Fruit fly (Drosophila melanogaster) whole organism, embryonic: ENCODE data around the gene dpr3.

Experiments used
- Atf6 ChIP-seq: fragments of 200-800 bp; sonication (Bioruptor generic); IDR thresholded peaks from 2 replicates; pipeline ENCODE4 v1.3.6; 2022; ENCODE audit warnings: missing biosample characterization, missing genetic modification characterization
- CG10321 ChIP-seq: fragments of 200-800 bp; sonication (Bioruptor generic); IDR thresholded peaks from 2 replicates; pipeline ENCODE4 v1.3.6; 2022; ENCODE audit warnings: missing biosample characterization, missing genetic modification characterization
- CG11085 ChIP-seq: fragments of 200-800 bp; sonication (Bioruptor generic); IDR thresholded peaks from 2 replicates; pipeline ENCODE4 v1.3.6; 2022; ENCODE audit warnings: missing biosample characterization, missing genetic modification characterization
- CG11093 ChIP-seq: fragments of 200-800 bp; sonication (Bioruptor generic); IDR thresholded peaks from 3 replicates; pipeline ENCODE4 v1.3.6; 2022; ENCODE audit warnings: missing biosample characterization, missing genetic modification characterization
- CG11247 ChIP-seq: fragments of 200-800 bp; sonication (Bioruptor generic); IDR thresholded peaks from 2 replicates; pipeline ENCODE4 v1.3.6; 2022; ENCODE audit warnings: missing biosample characterization, missing genetic modification characterization
- CG14441 ChIP-seq: fragments of 200-800 bp; sonication (Bioruptor generic); IDR thresholded peaks from 2 replicates; pipeline ENCODE4 v1.3.6; 2022; ENCODE audit warnings: missing biosample characterization, missing genetic modification characterization
- CG15011 ChIP-seq: fragments of 200-800 bp; sonication (Bioruptor generic); optimal IDR thresholded peaks from 3 replicates; lab custom pipeline; 2018; ENCODE audit warnings: missing biosample characterization, mild to moderate bottlenecking, missing genetic modification characterization
- CG15601 ChIP-seq: fragments of 200-800 bp; sonication (Bioruptor generic); optimal IDR thresholded peaks from 3 replicates; lab custom pipeline; 2019; ENCODE audit warnings: missing biosample characterization, mild to moderate bottlenecking, missing genetic modification characterization, moderate library complexity
- CG15696 ChIP-seq: fragments of 200-800 bp; sonication (Bioruptor generic); optimal IDR thresholded peaks from 2 replicates; lab custom pipeline; 2019; ENCODE audit warnings: missing biosample characterization, mild to moderate bottlenecking, missing genetic modification characterization, moderate library complexity
- CG1602 ChIP-seq: fragments of 200-800 bp; sonication (Bioruptor generic); optimal IDR thresholded peaks from 3 replicates; lab custom pipeline; 2016; ENCODE audit warnings: missing biosample characterization, missing genetic modification characterization
- CG16779 ChIP-seq: fragments of 200-800 bp; sonication (Bioruptor generic); IDR thresholded peaks from 2 replicates; pipeline ENCODE4 v1.3.6; 2022; ENCODE audit warnings: missing biosample characterization, missing genetic modification characterization
- CG17912 ChIP-seq: fragments of 200-800 bp; sonication (Bioruptor generic); optimal IDR thresholded peaks from 2 replicates; lab custom pipeline; 2018; ENCODE audit warnings: missing biosample characterization, mild to moderate bottlenecking, missing genetic modification characterization
- CG1792 ChIP-seq: fragments of 200-800 bp; sonication (Bioruptor generic); optimal IDR thresholded peaks from 2 replicates; lab custom pipeline; 2016; ENCODE audit warnings: missing biosample characterization, missing genetic modification characterization
- CG2875 ChIP-seq: fragments of 200-800 bp; sonication (Bioruptor generic); optimal IDR thresholded peaks from 2 replicates; lab custom pipeline; 2017; ENCODE audit warnings: missing biosample characterization, mild to moderate bottlenecking, missing genetic modification characterization, missing genetic modification reagents
- CG31441 ChIP-seq: fragments of 200-800 bp; sonication (Bioruptor generic); IDR thresholded peaks from 2 replicates; pipeline ENCODE4 v1.3.6; 2022; ENCODE audit warnings: missing biosample characterization, missing genetic modification characterization
- CG4282 ChIP-seq: fragments of 200-800 bp; sonication (Bioruptor generic); optimal IDR thresholded peaks from 2 replicates; lab custom pipeline; 2016; ENCODE audit warnings: missing biosample characterization, missing genetic modification characterization
- CG6175 ChIP-seq: fragments of 200-800 bp; sonication (Bioruptor generic); IDR thresholded peaks from 3 replicates; pipeline ENCODE4 v1.3.6; 2022; ENCODE audit warnings: missing biosample characterization, missing genetic modification characterization
- CG6689 ChIP-seq: fragments of 200-800 bp; sonication (Bioruptor generic); IDR thresholded peaks from 2 replicates; pipeline ENCODE4 v1.3.6; 2022; ENCODE audit warnings: missing biosample characterization, missing genetic modification characterization
- CG7963 ChIP-seq: fragments of 200-800 bp; sonication (Bioruptor generic); IDR thresholded peaks from 3 replicates; pipeline ENCODE4 v1.3.6; 2022; ENCODE audit warnings: missing biosample characterization, missing genetic modification characterization; ENCODE audit not compliant: partially characterized antibody
- CG8359 ChIP-seq: fragments of 200-800 bp; sonication (Bioruptor generic); optimal IDR thresholded peaks from 2 replicates; lab custom pipeline; 2017; ENCODE audit warnings: missing biosample characterization, mild to moderate bottlenecking, missing genetic modification characterization, borderline replicate concordance
- CG8388 ChIP-seq: fragments of 200-800 bp; sonication (Bioruptor generic); optimal IDR thresholded peaks from 2 replicates; lab custom pipeline; 2019; ENCODE audit warnings: missing biosample characterization, mild to moderate bottlenecking, missing genetic modification characterization, moderate library complexity
- CG9876 ChIP-seq: fragments of 200-800 bp; sonication (Bioruptor generic); optimal IDR thresholded peaks from 2 replicates; lab custom pipeline; 2016; ENCODE audit warnings: missing biosample characterization, missing genetic modification characterization
- CkIIα-i1 ChIP-seq: fragments of 200-800 bp; sonication (Bioruptor generic); IDR thresholded peaks from 2 replicates; pipeline ENCODE4 v1.3.6; 2022; ENCODE audit warnings: missing biosample characterization, missing genetic modification characterization
- CoRest ChIP-seq: fragments of 200-800 bp; sonication (Bioruptor generic); optimal IDR thresholded peaks from 3 replicates; lab custom pipeline; 2018; ENCODE audit warnings: missing biosample characterization, mild to moderate bottlenecking, missing genetic modification characterization, moderate library complexity
- Dad ChIP-seq: fragments of 200-800 bp; sonication (Bioruptor generic); optimal IDR thresholded peaks from 3 replicates; lab custom pipeline; 2016; ENCODE audit warnings: missing biosample characterization, missing genetic modification characterization
- Dek ChIP-seq: fragments of 200-800 bp; sonication (Bioruptor generic); optimal IDR thresholded peaks from 3 replicates; lab custom pipeline; 2019; ENCODE audit warnings: missing biosample characterization, mild to moderate bottlenecking, missing genetic modification characterization, moderate library complexity
- E2f1 ChIP-seq: fragments of 200-800 bp; sonication (Bioruptor generic); IDR thresholded peaks from 2 replicates; pipeline ENCODE4 v1.3.6; 2022; ENCODE audit warnings: missing biosample characterization, missing genetic modification characterization
- H15 ChIP-seq: fragments of 200-800 bp; sonication (Bioruptor generic); IDR thresholded peaks from 3 replicates; pipeline ENCODE4 v1.3.6; 2022; ENCODE audit warnings: missing biosample characterization, missing genetic modification characterization
- Lhr ChIP-seq: fragments of 200-800 bp; sonication (Bioruptor generic); optimal IDR thresholded peaks from 3 replicates; lab custom pipeline; 2017; ENCODE audit warnings: mild to moderate bottlenecking, missing biosample characterization, missing genetic modification reagents, missing genetic modification characterization
- Optix ChIP-seq: fragments of 200-800 bp; sonication (Bioruptor generic); IDR thresholded peaks from 3 replicates; pipeline ENCODE4 v1.3.6; 2022; ENCODE audit warnings: missing biosample characterization, missing genetic modification characterization
- Pdp1 ChIP-seq, 2 experiments: fragments of 200-800 bp; sonication (Bioruptor generic); optimal IDR thresholded peaks; 3 replicates each; lab custom pipeline; 2016; ENCODE audit warnings: missing biosample characterization in 2 of 2, missing genetic modification characterization in 2 of 2, mild to moderate bottlenecking in 1 of 2, moderate library complexity in 1 of 2
- Scr ChIP-seq: fragments of 200-800 bp; sonication (Bioruptor generic); IDR thresholded peaks from 2 replicates; pipeline ENCODE4 v1.3.6; 2022; ENCODE audit warnings: missing biosample characterization, missing genetic modification characterization; ENCODE audit not compliant: partially characterized antibody
- Ssrp ChIP-seq: fragments of 200-800 bp; sonication (Bioruptor generic); optimal IDR thresholded peaks from 2 replicates; lab custom pipeline; 2018; ENCODE audit warnings: missing biosample characterization, mild to moderate bottlenecking, missing genetic modification characterization, moderate library complexity
- Usf ChIP-seq: fragments of 200-800 bp; sonication (Bioruptor generic); optimal IDR thresholded peaks from 2 replicates; lab custom pipeline; 2017; ENCODE audit warnings: missing genotype, missing biosample characterization, missing genetic modification characterization
- bsh ChIP-seq, 2 experiments: fragments of 200-800 bp; sonication (Bioruptor generic); optimal IDR thresholded peaks; 2 replicates each; lab custom pipeline; 2017 to 2018; ENCODE audit warnings: mild to moderate bottlenecking in 2 of 2, missing biosample characterization in 2 of 2, missing genetic modification characterization in 2 of 2, moderate library complexity in 1 of 2
- cas ChIP-seq: fragments of 200-800 bp; sonication (Bioruptor generic); IDR thresholded peaks from 2 replicates; pipeline ENCODE4 v1.3.6; 2022; ENCODE audit warnings: missing biosample characterization, missing genetic modification characterization
- chm ChIP-seq: fragments of 200-800 bp; sonication (Bioruptor generic); IDR thresholded peaks from 2 replicates; pipeline ENCODE4 v1.3.6; 2022; ENCODE audit warnings: missing biosample characterization, missing genetic modification characterization
- crc ChIP-seq: fragments of 200-800 bp; sonication (Bioruptor generic); optimal IDR thresholded peaks from 2 replicates; lab custom pipeline; 2016; ENCODE audit warnings: missing biosample characterization, missing genetic modification characterization
- dati ChIP-seq: fragments of 200-800 bp; sonication (Bioruptor generic); IDR thresholded peaks from 2 replicates; pipeline ENCODE4 v1.3.6; 2022; ENCODE audit warnings: missing biosample characterization, missing genetic modification characterization
- en ChIP-seq: fragments of 200-800 bp; sonication (Bioruptor generic); optimal IDR thresholded peaks from 2 replicates; lab custom pipeline; 2016; ENCODE audit warnings: missing biosample characterization, missing genetic modification characterization
- eve ChIP-seq, 2 experiments: fragments of >200 bp; optimal IDR thresholded peaks; 2 replicates each; lab custom pipeline; 2017; ENCODE audit warnings: missing biosample characterization in 2 of 2, missing genetic modification characterization in 2 of 2
- hb ChIP-seq: fragments of 200-800 bp; sonication (Bioruptor generic); IDR thresholded peaks from 3 replicates; pipeline ENCODE4 v1.3.6; 2022; ENCODE audit warnings: missing biosample characterization, missing genetic modification characterization; ENCODE audit not compliant: partially characterized antibody
- inv ChIP-seq: fragments of 200-800 bp; sonication (Bioruptor generic); IDR thresholded peaks from 2 replicates; pipeline ENCODE4 v1.3.6; 2022; ENCODE audit warnings: missing biosample characterization, missing genetic modification characterization; ENCODE audit not compliant: partially characterized antibody
- kah ChIP-seq: fragments of 200-800 bp; sonication (Bioruptor generic); optimal IDR thresholded peaks from 2 replicates; lab custom pipeline; 2018; ENCODE audit warnings: missing biosample characterization, mild to moderate bottlenecking, missing genetic modification characterization
- klu ChIP-seq: fragments of 200-800 bp; sonication (Bioruptor generic); IDR thresholded peaks from 2 replicates; pipeline ENCODE4 v1.3.6; 2022; ENCODE audit warnings: missing biosample characterization, missing genetic modification characterization
- oc ChIP-seq: fragments of 200-800 bp; sonication (Bioruptor generic); optimal IDR thresholded peaks from 2 replicates; lab custom pipeline; 2018; ENCODE audit warnings: missing biosample characterization, mild to moderate bottlenecking, missing genetic modification characterization, moderate library complexity
- pho ChIP-seq: fragments of 200-800 bp; sonication (Bioruptor generic); optimal IDR thresholded peaks from 2 replicates; lab custom pipeline; 2016; ENCODE audit warnings: missing biosample characterization, missing genetic modification characterization
- ranshi ChIP-seq: fragments of 200-800 bp; sonication (Bioruptor generic); IDR thresholded peaks from 2 replicates; pipeline ENCODE4 v1.3.6; 2022; ENCODE audit warnings: missing biosample characterization, missing genetic modification characterization
- sd ChIP-seq: fragments of 200-800 bp; sonication (Bioruptor generic); optimal IDR thresholded peaks from 3 replicates; lab custom pipeline; 2018; ENCODE audit warnings: missing biosample characterization, mild to moderate bottlenecking, missing genetic modification characterization, moderate library complexity
- sr ChIP-seq: fragments of 200-800 bp; sonication (Bioruptor generic); IDR thresholded peaks from 3 replicates; pipeline ENCODE4 v1.3.6; 2022; ENCODE audit warnings: missing biosample characterization, missing genetic modification characterization

Gene dpr3

dm6 chr2L:2147208-2147607 lies 37.5 kb upstream of the dpr3 start, which contains the start of the genes CG11723 and Tbcd (continued):
- TF ChIP-seq eve (GFP tag; optimal IDR thresholded peaks at IDR 0.05; lab: Kevin White, UChicago) (no peak), CoRest (tag; lab: Kevin White, UChicago) (peak; percentile 92), Lhr (GFP tag; lab: Kevin White, UChicago) (peak; percentile 54), klu (GFP tag; lab: Robert Waterston, UW) (peak; percentile 77), Pdp1 (GFP tag; optimal IDR thresholded peaks at IDR 0.05; lab: Kevin White, UChicago) (peak in 1 of 2 experiments; percentile 87), Dek (peak; percentile 82), Ssrp (peak; percentile 87), CG9876 (GFP tag; lab: Kevin White, UChicago) (peak; percentile 72), CG6175 (GFP tag; lab: Robert Waterston, UW) (peak; percentile 76; the same call in 2 of the 3 replicates), kah (peak; percentile 30), E2f1 (GFP tag; lab: Robert Waterston, UW) (peak; percentile 90), CG16779 (GFP tag; lab: Robert Waterston, UW) (peak; percentile 70; the same call in 1 of the 2 replicates), CG15601 (no peak), CG11247 (peak; percentile 85), cas (GFP tag; lab: Robert Waterston, UW) (peak; percentile 81), CG17912 (GFP tag; lab: Kevin White, UChicago) (peak; percentile 83), CG1602 (GFP tag; lab: Kevin White, UChicago) (peak; percentile 88), CG4282 (GFP tag; lab: Kevin White, UChicago) (peak; percentile 72), Atf6 (GFP tag; lab: Robert Waterston, UW) (peak; percentile 94), en (peak; percentile 25), ranshi (GFP tag; lab: Robert Waterston, UW) (peak; percentile 94), Scr (GFP tag; lab: Robert Waterston, UW) (peak; percentile 33; the same call in 1 of the 2 replicates), CG31441 (GFP tag; lab: Robert Waterston, UW) (no peak), CkIIα-i1 (peak; percentile 18; the same call in 1 of the 2 replicates), H15 (GFP tag; lab: Robert Waterston, UW) (peak; percentile 95), chm (GFP tag; lab: Robert Waterston, UW) (peak; percentile 91), inv (GFP tag; lab: Robert Waterston, UW) (no peak), CG11085 (peak; percentile 77), CG8388 (peak; percentile 88), Usf (peak; percentile 77), bsh (GFP tag; optimal IDR thresholded peaks at IDR 0.05; lab: Kevin White, UChicago) (peak; percentile 48 to 88), CG2875 (peak; percentile 69), dati (GFP tag; lab: Robert Waterston, UW) (peak; percentile 75), sd (tag; lab: Kevin White, UChicago) (no peak), CG10321 (peak; percentile 74), Dad (peak; percentile 79), oc (no peak), hb (no peak), sr (GFP tag; lab: Robert Waterston, UW) (peak; percentile 66; the same call in 2 of the 3 replicates), CG6689 (GFP tag; lab: Robert Waterston, UW) (peak; percentile 93), CG15696 (tag; lab: Kevin White, UChicago) (peak; percentile 82), CG11093 (GFP tag; lab: Robert Waterston, UW) (peak; percentile 86), CG8359 (GFP tag; lab: Kevin White, UChicago) (peak; percentile 48), CG1792 (GFP tag; lab: Kevin White, UChicago) (peak; percentile 76), CG14441 (GFP tag; lab: Robert Waterston, UW) (peak; percentile 95), Optix (GFP tag; lab: Robert Waterston, UW) (peak; percentile 91), crc (GFP tag; lab: Kevin White, UChicago) (peak; percentile 75), CG15011 (peak; percentile 66), CG7963 (GFP tag; lab: Robert Waterston, UW) (no peak), pho (GFP tag; lab: Kevin White, UChicago) (peak; percentile 87)
